Worm (Caenorhabditis elegans): ENCODE data around the gene T25B6.4.

ce11 chrX:8986452-8986851 is 29.1 kb upstream of the T25B6.4 start:
- TF ChIP-seq egl-27 (tag; optimal IDR thresholded peaks at IDR 0.05) (no peak), elt-3 (tag; optimal IDR thresholded peaks at IDR 0.05) (no peak)

All from whole organism, L1 larva.